Fruit fly (Drosophila melanogaster) whole organism, embryonic: ENCODE results near the gene CG31445.

Source experiments
- Aef1 ChIP-seq: fragments of 200-800 bp; sonication (Bioruptor generic); IDR thresholded peaks from 3 replicates; pipeline ENCODE4 v1.3.6; 2022; ENCODE audit warnings: missing biosample characterization, missing genetic modification characterization
- Atf3 ChIP-seq: fragments of 200-800 bp; sonication (Bioruptor generic); optimal IDR thresholded peaks from 3 replicates; lab custom pipeline; 2016; ENCODE audit warnings: missing biosample characterization, missing genetic modification characterization
- C15 ChIP-seq: fragments of 200-800 bp; sonication (Bioruptor generic); IDR thresholded peaks from 3 replicates; pipeline ENCODE4 v1.3.6; 2022; ENCODE audit warnings: missing biosample characterization, missing genetic modification characterization
- CG10431 ChIP-seq: fragments of 200-800 bp; sonication (Bioruptor generic); optimal IDR thresholded peaks from 3 replicates; lab custom pipeline; 2018; ENCODE audit warnings: missing biosample characterization, mild to moderate bottlenecking, missing genetic modification characterization
- CG10979 ChIP-seq: fragments of 200-800 bp; sonication (Bioruptor generic); optimal IDR thresholded peaks from 2 replicates; lab custom pipeline; 2018; ENCODE audit warnings: missing biosample characterization, mild to moderate bottlenecking, missing genetic modification characterization, moderate library complexity
- CG11398 ChIP-seq: fragments of 200-800 bp; sonication (Bioruptor generic); optimal IDR thresholded peaks from 2 replicates; lab custom pipeline; 2016; ENCODE audit warnings: missing biosample characterization, missing genetic modification characterization
- CG12071 ChIP-seq: fragments of 200-800 bp; sonication (Bioruptor generic); optimal IDR thresholded peaks from 3 replicates; lab custom pipeline; 2018; ENCODE audit warnings: missing biosample characterization, mild to moderate bottlenecking, missing genetic modification characterization
- CG12219 ChIP-seq: fragments of 200-800 bp; sonication (Bioruptor generic); optimal IDR thresholded peaks from 3 replicates; lab custom pipeline; 2018; ENCODE audit warnings: missing biosample characterization, mild to moderate bottlenecking, missing genetic modification characterization
- CG12236 ChIP-seq: fragments of 200-800 bp; sonication (Bioruptor generic); optimal IDR thresholded peaks from 2 replicates; lab custom pipeline; 2016; ENCODE audit warnings: missing biosample characterization, missing genetic modification characterization
- CG12299 ChIP-seq: fragments of 200-800 bp; sonication (Bioruptor generic); optimal IDR thresholded peaks from 2 replicates; lab custom pipeline; 2018; ENCODE audit warnings: missing biosample characterization, mild to moderate bottlenecking, missing genetic modification characterization
- CG14965 ChIP-seq: fragments of 200-800 bp; sonication (Bioruptor generic); optimal IDR thresholded peaks from 2 replicates; lab custom pipeline; 2016; ENCODE audit warnings: missing biosample characterization, missing genetic modification characterization, borderline replicate concordance
- CG1647 ChIP-seq: fragments of 200-800 bp; sonication (Bioruptor generic); optimal IDR thresholded peaks from 3 replicates; lab custom pipeline; 2016; ENCODE audit warnings: missing biosample characterization, missing genetic modification characterization
- CG1832 ChIP-seq: fragments of 200-800 bp; sonication (Bioruptor generic); optimal IDR thresholded peaks from 2 replicates; lab custom pipeline; 2017; ENCODE audit warnings: missing biosample characterization, mild to moderate bottlenecking, missing genetic modification characterization, inconsistent platforms
- CG2202 ChIP-seq: fragments of 200-800 bp; sonication (Bioruptor generic); optimal IDR thresholded peaks from 2 replicates; lab custom pipeline; 2018; ENCODE audit warnings: missing biosample characterization, mild to moderate bottlenecking, missing genetic modification characterization
- CG31441 ChIP-seq: fragments of 200-800 bp; sonication (Bioruptor generic); IDR thresholded peaks from 2 replicates; pipeline ENCODE4 v1.3.6; 2022; ENCODE audit warnings: missing biosample characterization, missing genetic modification characterization
- CG33557 ChIP-seq: fragments of 200-800 bp; sonication (Bioruptor generic); optimal IDR thresholded peaks from 2 replicates; lab custom pipeline; 2019; ENCODE audit warnings: missing biosample characterization, mild to moderate bottlenecking, missing genetic modification characterization, moderate library complexity
- CG6654 ChIP-seq: fragments of 200-800 bp; sonication (Bioruptor generic); optimal IDR thresholded peaks from 2 replicates; lab custom pipeline; 2017; ENCODE audit warnings: missing biosample characterization, mild to moderate bottlenecking, missing genetic modification characterization
- CG9215 ChIP-seq: fragments of 200-800 bp; sonication (Bioruptor generic); IDR thresholded peaks from 2 replicates; pipeline ENCODE4 v1.3.6; 2022; ENCODE audit warnings: missing biosample characterization, missing genetic modification characterization
- CG9876 ChIP-seq: fragments of 200-800 bp; sonication (Bioruptor generic); optimal IDR thresholded peaks from 2 replicates; lab custom pipeline; 2016; ENCODE audit warnings: missing biosample characterization, missing genetic modification characterization
- E2f1 ChIP-seq: fragments of 200-800 bp; sonication (Bioruptor generic); IDR thresholded peaks from 2 replicates; pipeline ENCODE4 v1.3.6; 2022; ENCODE audit warnings: missing biosample characterization, missing genetic modification characterization
- Gsc ChIP-seq: fragments of 200-800 bp; sonication (Bioruptor generic); IDR thresholded peaks from 2 replicates; pipeline ENCODE4 v1.3.6; 2022; ENCODE audit warnings: missing biosample characterization, missing genetic modification characterization
- Gug ChIP-seq: fragments of 200-800 bp; sonication (Bioruptor generic); IDR thresholded peaks from 4 replicates; pipeline ENCODE4 v1.3.6; 2022; ENCODE audit warnings: missing biosample characterization, missing genetic modification characterization
- Hr3 ChIP-seq: fragments of 200-800 bp; sonication (Bioruptor generic); optimal IDR thresholded peaks from 3 replicates; lab custom pipeline; 2016; ENCODE audit warnings: missing biosample characterization, missing genetic modification characterization
- Lpt ChIP-seq: fragments of >200 bp; optimal IDR thresholded peaks from 2 replicates; lab custom pipeline; 2018; ENCODE audit warnings: missing biosample characterization, missing genetic modification characterization
- Meics ChIP-seq: fragments of 200-800 bp; sonication (Bioruptor generic); optimal IDR thresholded peaks from 2 replicates; lab custom pipeline; 2017; ENCODE audit warnings: missing biosample characterization, mild to moderate bottlenecking, missing genetic modification characterization
- NfI ChIP-seq: fragments of 200-800 bp; sonication (Bioruptor generic); optimal IDR thresholded peaks from 3 replicates; lab custom pipeline; 2018; ENCODE audit warnings: missing biosample characterization, mild to moderate bottlenecking, missing genetic modification characterization, moderate library complexity
- Ssrp ChIP-seq: fragments of 200-800 bp; sonication (Bioruptor generic); optimal IDR thresholded peaks from 2 replicates; lab custom pipeline; 2018; ENCODE audit warnings: missing biosample characterization, mild to moderate bottlenecking, missing genetic modification characterization, moderate library complexity
- Stat92E ChIP-seq, 3 experiments: fragments of >200 bp in 2 of 3; fragments of 200-800 bp in 1 of 3; sonication (Bioruptor generic) in 1 of 3; optimal IDR thresholded peaks; 2 replicates each; lab custom pipeline; 2017 to 2019; ENCODE audit warnings: missing biosample characterization in 3 of 3, missing genetic modification characterization in 3 of 3, mild to moderate bottlenecking in 1 of 3, moderate library complexity in 1 of 3
- Tbp ChIP-seq: fragments of >200 bp; optimal IDR thresholded peaks from 2 replicates; lab custom pipeline; 2018; ENCODE audit warnings: missing biosample characterization, missing genetic modification characterization
- al ChIP-seq: fragments of 200-800 bp; sonication (Bioruptor generic); IDR thresholded peaks from 2 replicates; pipeline ENCODE4 v1.3.6; 2022; ENCODE audit warnings: missing biosample characterization, missing genetic modification characterization
- ash1 ChIP-seq: fragments of 200-800 bp; sonication (Bioruptor generic); optimal IDR thresholded peaks from 2 replicates; lab custom pipeline; 2018; ENCODE audit warnings: missing biosample characterization, mild to moderate bottlenecking, missing genetic modification characterization
- cato ChIP-seq: fragments of 200-800 bp; sonication (Bioruptor generic); optimal IDR thresholded peaks from 2 replicates; lab custom pipeline; 2016; ENCODE audit warnings: missing biosample characterization, missing genetic modification characterization, borderline replicate concordance
- dimm ChIP-seq: fragments of 200-800 bp; sonication (Bioruptor generic); IDR thresholded peaks from 2 replicates; pipeline ENCODE4 v1.3.6; 2022; ENCODE audit warnings: missing biosample characterization, missing genetic modification characterization
- eve ChIP-seq, 2 experiments: fragments of >200 bp; optimal IDR thresholded peaks; 2 replicates each; lab custom pipeline; 2017; ENCODE audit warnings: missing biosample characterization in 2 of 2, missing genetic modification characterization in 2 of 2
- exex ChIP-seq: fragments of 200-800 bp; sonication (Bioruptor generic); optimal IDR thresholded peaks from 4 replicates; lab custom pipeline; 2018; ENCODE audit warnings: missing biosample characterization, mild to moderate bottlenecking, missing genetic modification characterization, moderate library complexity
- fd96Cb ChIP-seq: fragments of 200-800 bp; sonication (Bioruptor generic); optimal IDR thresholded peaks from 2 replicates; lab custom pipeline; 2018; ENCODE audit warnings: missing biosample characterization, mild to moderate bottlenecking, missing genetic modification characterization, moderate library complexity
- ken ChIP-seq: fragments of 200-800 bp; sonication (Bioruptor generic); IDR thresholded peaks from 3 replicates; pipeline ENCODE4 v1.3.6; 2022; ENCODE audit warnings: missing biosample characterization, missing genetic modification characterization
- lilli ChIP-seq: fragments of 200-800 bp; sonication (Bioruptor generic); optimal IDR thresholded peaks from 3 replicates; lab custom pipeline; 2016; ENCODE audit warnings: missing biosample characterization, missing genetic modification characterization
- maf-S ChIP-seq: fragments of 200-800 bp; sonication (Bioruptor generic); optimal IDR thresholded peaks from 2 replicates; lab custom pipeline; 2016; ENCODE audit warnings: missing biosample characterization, missing genetic modification characterization
- p53 ChIP-seq: fragments of 200-800 bp; sonication (Bioruptor generic); optimal IDR thresholded peaks from 2 replicates; lab custom pipeline; 2016; ENCODE audit warnings: missing biosample characterization, missing genetic modification characterization
- pfk ChIP-seq: fragments of 200-800 bp; sonication (Bioruptor generic); optimal IDR thresholded peaks from 2 replicates; lab custom pipeline; 2018; ENCODE audit warnings: missing biosample characterization, mild to moderate bottlenecking, missing genetic modification characterization, moderate library complexity
- salm ChIP-seq: fragments of 200-800 bp; sonication (Bioruptor generic); optimal IDR thresholded peaks from 2 replicates; lab custom pipeline; 2018; ENCODE audit warnings: missing biosample characterization, mild to moderate bottlenecking, missing genetic modification characterization
- sisA ChIP-seq: fragments of 200-800 bp; sonication (Bioruptor generic); IDR thresholded peaks from 2 replicates; pipeline ENCODE4 v1.3.6; 2022; ENCODE audit warnings: missing biosample characterization, missing genetic modification characterization
- sob ChIP-seq: fragments of 200-800 bp; sonication (Bioruptor generic); IDR thresholded peaks from 2 replicates; pipeline ENCODE4 v1.3.6; 2022; ENCODE audit warnings: missing biosample characterization, missing genetic modification characterization
- sqz ChIP-seq: fragments of 200-800 bp; sonication (Bioruptor generic); optimal IDR thresholded peaks from 3 replicates; lab custom pipeline; 2018; ENCODE audit warnings: missing biosample characterization, mild to moderate bottlenecking, missing genetic modification characterization
- tio ChIP-seq: fragments of 200-800 bp; sonication (Bioruptor generic); optimal IDR thresholded peaks from 2 replicates; lab custom pipeline; 2017; ENCODE audit warnings: missing biosample characterization, missing genetic modification characterization, inconsistent platforms
- tll ChIP-seq, 2 experiments: fragments of 200-800 bp in 1 of 2; fragments of >200 bp in 1 of 2; sonication (Bioruptor generic) in 1 of 2; optimal IDR thresholded peaks; 2 replicates each; lab custom pipeline; 2017 to 2019; ENCODE audit warnings: missing biosample characterization in 2 of 2, missing genetic modification characterization in 2 of 2, mild to moderate bottlenecking in 1 of 2, moderate library complexity in 1 of 2
- toy ChIP-seq: fragments of 200-800 bp; sonication (Bioruptor generic); IDR thresholded peaks from 2 replicates; pipeline ENCODE4 v1.3.6; 2022; ENCODE audit warnings: missing biosample characterization, missing genetic modification characterization
- vvl ChIP-seq: fragments of 200-800 bp; sonication (Bioruptor generic); IDR thresholded peaks from 2 replicates; pipeline ENCODE4 v1.3.6; 2022; ENCODE audit warnings: missing biosample characterization, missing genetic modification characterization
- wdn ChIP-seq: fragments of 200-800 bp; sonication (Bioruptor generic); IDR thresholded peaks from 2 replicates; pipeline ENCODE4 v1.3.6; 2022; ENCODE audit warnings: missing biosample characterization, missing genetic modification characterization
- z ChIP-seq: fragments of 200-800 bp; sonication (Bioruptor generic); IDR thresholded peaks from 3 replicates; pipeline ENCODE4 v1.3.6; 2022; ENCODE audit warnings: missing biosample characterization, missing genetic modification characterization

The CG31445 gene

dm6 chr3R:29214262-29214661 is 30.4 kb downstream of the CG31445 start (continued):
- TF ChIP-seq pfk (peak; percentile 79), z (GFP tag; lab: Robert Waterston, UW) (peak; percentile 87), fd96Cb (tag; lab: Kevin White, UChicago) (peak; percentile 99), sqz (peak; percentile 99), CG12071 (GFP tag; lab: Kevin White, UChicago) (peak; percentile 99), E2f1 (peak; percentile 99), Gsc (GFP tag; lab: Robert Waterston, UW) (peak; percentile 97), Atf3 (GFP tag; lab: Kevin White, UChicago) (peak; percentile 98), sisA (GFP tag; lab: Robert Waterston, UW) (peak; percentile 98), CG12219 (GFP tag; lab: Kevin White, UChicago) (peak; percentile 99), Tbp (GFP tag; lab: Kevin White, UChicago) (peak; percentile 98), dimm (GFP tag; lab: Robert Waterston, UW) (peak; percentile 97), CG14965 (GFP tag; lab: Kevin White, UChicago) (peak; percentile 90), CG31441 (GFP tag; lab: Robert Waterston, UW) (peak; percentile 98), p53 (peak; percentile 97), CG2202 (peak; percentile 99), C15 (peak; percentile 98), tio (GFP tag; lab: Kevin White, UChicago) (peak; percentile 99), salm (tag; lab: Kevin White, UChicago) (peak; percentile 99), al (GFP tag; lab: Robert Waterston, UW) (peak; percentile 98), NfI (GFP tag; lab: Kevin White, UChicago) (peak; percentile 99), Ssrp (tag; lab: Kevin White, UChicago) (peak; percentile 98), ken (GFP tag; lab: Robert Waterston, UW) (peak; percentile 99), Hr3 (GFP tag; lab: Kevin White, UChicago) (peak; percentile 99), sob (GFP tag; lab: Robert Waterston, UW) (peak; percentile 99), wdn (GFP tag; lab: Robert Waterston, UW) (peak; percentile 99), CG9215 (GFP tag; lab: Robert Waterston, UW) (peak; percentile 96), CG1647 (GFP tag; lab: Kevin White, UChicago) (peak; percentile 99), ash1 (GFP tag; lab: Kevin White, UChicago) (peak; percentile 92), vvl (GFP tag; lab: Robert Waterston, UW) (peak; percentile 100), toy (GFP tag; lab: Robert Waterston, UW) (peak; percentile 98), tll (GFP tag; optimal IDR thresholded peaks at IDR 0.05; lab: Kevin White, UChicago) (peak in 1 of 2 experiments; percentile 89), exex (tag; lab: Kevin White, UChicago) (peak; percentile 95), Meics (GFP tag; lab: Kevin White, UChicago) (peak; percentile 99), cato (peak; percentile 98), CG6654 (GFP tag; lab: Kevin White, UChicago) (peak; percentile 92), maf-S (peak; percentile 99), CG11398 (GFP tag; lab: Kevin White, UChicago) (peak; percentile 99), CG1832 (GFP tag; lab: Kevin White, UChicago) (no peak), CG9876 (peak; percentile 97), CG10979 (tag; lab: Kevin White, UChicago) (peak; percentile 100), CG10431 (GFP tag; lab: Kevin White, UChicago) (peak; percentile 98), Gug (GFP tag; lab: Robert Waterston, UW) (peak; percentile 98), CG12236 (GFP tag; lab: Kevin White, UChicago) (peak; percentile 99), lilli (GFP tag; lab: Kevin White, UChicago) (peak; percentile 100), Aef1 (GFP tag; lab: Robert Waterston, UW) (peak; percentile 99), CG12299 (tag; lab: Kevin White, UChicago) (peak; percentile 99), eve (GFP tag; optimal IDR thresholded peaks at IDR 0.05; lab: Kevin White, UChicago) (peak in 1 of 2 experiments; percentile 92), CG33557 (peak; percentile 100), Stat92E (GFP tag; optimal IDR thresholded peaks at IDR 0.05; lab: Kevin White, UChicago) (peak in 1 of 3 experiments; percentile 99), Lpt (GFP tag; lab: Kevin White, UChicago) (no peak)
